Fruit fly (Drosophila melanogaster): ENCODE measurements around the gene qin.

- no peak for TF ChIP-seq kni (GFP tag; optimal IDR thresholded peaks at IDR 0.05)
- no peak for TF ChIP-seq CG6813 (GFP tag; optimal IDR thresholded peaks at IDR 0.05)
- TF ChIP-seq CG12659 (GFP tag; optimal IDR thresholded peaks at IDR 0.05), result no peak
- no peak for TF ChIP-seq CG13296 (GFP tag; optimal IDR thresholded peaks at IDR 0.05)
- no peak for TF ChIP-seq Hmx (GFP tag; optimal IDR thresholded peaks at IDR 0.05)
- no peak for TF ChIP-seq Oli (tag; optimal IDR thresholded peaks at IDR 0.05)
- no peak for TF ChIP-seq CG43689 (GFP tag; IDR thresholded peaks at IDR 0.05)
- no peak for TF ChIP-seq bigmax (GFP tag; optimal IDR thresholded peaks at IDR 0.05)
- TF ChIP-seq eyg (GFP tag; optimal IDR thresholded peaks at IDR 0.05), result no peak
- TF ChIP-seq CG10147 (GFP tag; optimal IDR thresholded peaks at IDR 0.05), result no peak
Measured at dm6 chr3R:18616007-18616406, 25.2 kb downstream of the qin start.

Data from whole organism, embryonic.